Worm (Caenorhabditis elegans): ENCODE results near the gene shpk-1.

The shpk-1 gene

DNA sequence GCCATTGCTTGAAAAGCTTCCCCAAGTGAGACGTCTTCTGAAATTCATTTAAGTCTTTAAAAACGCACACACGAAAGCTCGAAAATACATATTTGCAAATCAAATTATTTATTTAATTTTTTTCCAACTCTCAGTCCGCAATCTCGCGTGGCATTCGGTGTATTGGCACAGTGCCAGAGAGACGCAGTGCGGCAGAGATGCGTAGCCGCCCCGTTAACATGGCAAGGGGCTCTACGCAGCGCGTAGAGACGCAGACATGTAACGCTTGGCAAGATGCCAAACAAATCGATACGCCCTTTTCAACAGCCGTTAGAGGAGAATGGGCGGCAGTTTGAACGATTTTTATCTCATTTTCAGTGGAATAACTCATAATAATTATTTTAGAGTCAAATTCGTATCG is 35.7 kb downstream of the shpk-1 start, which contains the start of the genes drr-2 and set-16 (continued):
- TF ChIP-seq ZK185.1 (tag; optimal IDR thresholded peaks at IDR 0.05; ENCODE audit: poor library complexity, severe bottlenecking): no peak
- peak; percentile 98 for TF ChIP-seq C17E4.6 (GFP tag; IDR thresholded peaks at IDR 0.05)
- TF ChIP-seq ztf-18 (tag; optimal IDR thresholded peaks at IDR 0.05): peak; percentile 85
- TF ChIP-seq hlh-26 (GFP tag; conservative IDR thresholded peaks at IDR 0.05): no peak
- peak; percentile 85 for TF ChIP-seq nhr-80 (tag; optimal IDR thresholded peaks at IDR 0.05)
- TF ChIP-seq pbrm-1 (GFP tag; IDR thresholded peaks at IDR 0.05): peak; percentile 100
- TF ChIP-seq sea-2 (GFP tag; IDR thresholded peaks at IDR 0.05): peak; percentile 95
- peak; percentile 98 for TF ChIP-seq F49E8.2 (tag; optimal IDR thresholded peaks at IDR 0.05; ENCODE audit: insufficient read depth)
- TF ChIP-seq tlf-1 (GFP tag; optimal IDR thresholded peaks at IDR 0.05): peak; percentile 100
- TF ChIP-seq snpc-1.1 (tag; optimal IDR thresholded peaks at IDR 0.05; ENCODE audit: insufficient read depth): peak; percentile 66
- peak; percentile 96; the same call in 1 of the 2 replicates for TF ChIP-seq F37B4.10 (GFP tag; IDR thresholded peaks at IDR 0.05)
- peak; percentile 100 for TF ChIP-seq dox-1 (GFP tag; IDR thresholded peaks at IDR 0.05)
- peak; percentile 98 for TF ChIP-seq madf-3 (GFP tag; IDR thresholded peaks at IDR 0.05)
- no peak for TF ChIP-seq ccch-3 (GFP tag; optimal IDR thresholded peaks at IDR 0.05)
- TF ChIP-seq repo-1 (tag; optimal IDR thresholded peaks at IDR 0.05): peak; percentile 99
- TF ChIP-seq ama-1 (optimal IDR thresholded peaks at IDR 0.05): no peak
- TF ChIP-seq ama-1 (GFP tag; optimal IDR thresholded peaks at IDR 0.05): peak in 1 of 2 experiments; percentile 35
- TF ChIP-seq ceh-58 (GFP tag; IDR thresholded peaks at IDR 0.05): no peak
- TF ChIP-seq hrde-1 (tag; optimal IDR thresholded peaks at IDR 0.05; ENCODE audit: borderline replicate concordance): peak; percentile 91
- TF ChIP-seq lin-40 (tag; optimal IDR thresholded peaks at IDR 0.05): peak; percentile 99
- peak; percentile 30 for TF ChIP-seq B0261.1 (tag; optimal IDR thresholded peaks at IDR 0.05)
- peak; percentile 94 for TF ChIP-seq B0019.2 (GFP tag; conservative IDR thresholded peaks at IDR 0.05)
- TF ChIP-seq mel-28 (tag; optimal IDR thresholded peaks at IDR 0.05; ENCODE audit: borderline replicate concordance): peak; percentile 85
- TF ChIP-seq nhr-27 (tag; optimal IDR thresholded peaks at IDR 0.05): peak; percentile 68
- peak; percentile 100 for TF ChIP-seq hmg-1.2 (GFP tag; IDR thresholded peaks at IDR 0.05)
- TF ChIP-seq rcor-1 (GFP tag; IDR thresholded peaks at IDR 0.05): peak; percentile 99
- TF ChIP-seq egl-44 (GFP tag; IDR thresholded peaks at IDR 0.05): peak; percentile 97
- TF ChIP-seq C06A6.2 (GFP tag; conservative IDR thresholded peaks at IDR 0.05): peak; percentile 99
- no peak for TF ChIP-seq mxl-1 (tag; optimal IDR thresholded peaks at IDR 0.05)
- peak; percentile 100 for TF ChIP-seq attf-5 (GFP tag; optimal IDR thresholded peaks at IDR 0.05)
- TF ChIP-seq die-1 (tag; optimal IDR thresholded peaks at IDR 0.05): peak; percentile 81
- no peak for TF ChIP-seq hlh-12 (tag; optimal IDR thresholded peaks at IDR 0.05)
- TF ChIP-seq attf-3 (GFP tag; conservative IDR thresholded peaks at IDR 0.05): peak; percentile 78
- peak; percentile 100 for TF ChIP-seq B0336.3 (GFP tag; IDR thresholded peaks at IDR 0.05)
- TF ChIP-seq rpc-1 (optimal IDR thresholded peaks at IDR 0.05): peak; percentile 19
- TF ChIP-seq rpc-1 (tag; optimal IDR thresholded peaks at IDR 0.05): peak; percentile 14
- TF ChIP-seq athp-1 (tag; optimal IDR thresholded peaks at IDR 0.05): peak; percentile 100
- peak; percentile 80 for TF ChIP-seq cebp-1 (GFP tag; IDR thresholded peaks at IDR 0.05)
- TF ChIP-seq cebp-1 (tag; optimal IDR thresholded peaks at IDR 0.05): peak; percentile 97
- peak; percentile 89 for TF ChIP-seq ztf-6 (GFP tag; IDR thresholded peaks at IDR 0.05)
- peak; percentile 81 for TF ChIP-seq F52B5.7 (tag; optimal IDR thresholded peaks at IDR 0.05)
- TF ChIP-seq ztf-26 (tag; optimal IDR thresholded peaks at IDR 0.05): peak; percentile 99
- TF ChIP-seq nhr-179 (tag; optimal IDR thresholded peaks at IDR 0.05): peak; percentile 65
- peak; percentile 95 for TF ChIP-seq F22D6.2 (tag; optimal IDR thresholded peaks at IDR 0.05)
- TF ChIP-seq zfh-2 (GFP tag; conservative IDR thresholded peaks at IDR 0.05): peak; percentile 98
- no peak for TF ChIP-seq ztf-25 (GFP tag; IDR thresholded peaks at IDR 0.05)
- no peak for TF ChIP-seq tbx-9 (tag; optimal IDR thresholded peaks at IDR 0.05; ENCODE audit: borderline replicate concordance)
- peak; percentile 93 for TF ChIP-seq lin-26 (GFP tag; IDR thresholded peaks at IDR 0.05)
- TF ChIP-seq gei-17 (GFP tag; optimal IDR thresholded peaks at IDR 0.05): peak; percentile 93
- peak; percentile 92 for TF ChIP-seq ztf-3 (GFP tag; optimal IDR thresholded peaks at IDR 0.05)

Data from whole organism, young adult.